Worm (Caenorhabditis elegans): ENCODE data around the gene str-115.

The str-115 gene

ce11 chrV:11312904-11313303 lies 44.0 kb downstream of the str-115 start:
- no peak for TF ChIP-seq egl-43 (GFP tag; IDR thresholded peaks at IDR 0.05)
- peak; percentile 77 for TF ChIP-seq aha-1 (tag)
- TF ChIP-seq dpl-1 (GFP tag; optimal IDR thresholded peaks at IDR 0.05) = no peak
- no peak for TF ChIP-seq ceh-44 (GFP tag; IDR thresholded peaks at IDR 0.05)
- TF ChIP-seq unc-62 (GFP tag; optimal IDR thresholded peaks at IDR 0.05 in 1 of 2) = peak in 1 of 2 experiments; percentile 24
- TF ChIP-seq unc-62 (tag; optimal IDR thresholded peaks at IDR 0.05) = no peak

ce11 chrV:11314025-11314880 lies 45.4 kb downstream of the str-115 start:
- TF ChIP-seq daf-8 (GFP tag; IDR thresholded peaks at IDR 0.05) = 0 out of 2 replicates have a peak, but pooled peaks have one; percentile 59
- no peak for TF ChIP-seq unc-39 (tag; optimal IDR thresholded peaks at IDR 0.05)
- peak; percentile 97 for TF ChIP-seq hlh-11 (tag; optimal IDR thresholded peaks at IDR 0.05)
- TF ChIP-seq lim-7 (GFP tag; IDR thresholded peaks at IDR 0.05) = peak; percentile 100
- peak; percentile 8 for TF ChIP-seq zag-1 (tag; optimal IDR thresholded peaks at IDR 0.05)
- no peak for TF ChIP-seq nhr-237 (tag; optimal IDR thresholded peaks at IDR 0.05)
- TF ChIP-seq pqm-1 (tag; optimal IDR thresholded peaks at IDR 0.05) = peak; percentile 60
- TF ChIP-seq duxl-1 (tag; optimal IDR thresholded peaks at IDR 0.05; ENCODE audit: poor library complexity) = peak; percentile 91
- TF ChIP-seq vab-7 (GFP tag; IDR thresholded peaks at IDR 0.05) = peak; percentile 98
- TF ChIP-seq nhr-76 (tag; optimal IDR thresholded peaks at IDR 0.05) = no peak
- TF ChIP-seq hmg-1.1 (GFP tag; IDR thresholded peaks at IDR 0.05) = peak; percentile 93
- no peak for TF ChIP-seq snpc-4 (tag; optimal IDR thresholded peaks at IDR 0.05)
- TF ChIP-seq ztf-7 (tag; optimal IDR thresholded peaks at IDR 0.05) = peak; percentile 87
- TF ChIP-seq dve-1 (tag; optimal IDR thresholded peaks at IDR 0.05; ENCODE audit: insufficient read depth) = peak; percentile 93
- peak; percentile 74 for TF ChIP-seq zfp-2 (tag; optimal IDR thresholded peaks at IDR 0.05)
- peak; percentile 68 for TF ChIP-seq F37D6.2 (tag; optimal IDR thresholded peaks at IDR 0.05)
- TF ChIP-seq F44E2.7 (GFP tag; IDR thresholded peaks at IDR 0.05) = peak; percentile 99
- TF ChIP-seq mxl-3 (GFP tag; optimal IDR thresholded peaks at IDR 0.05) = peak; percentile 95
- TF ChIP-seq egl-43 (GFP tag; IDR thresholded peaks at IDR 0.05) = peak; percentile 100
- peak; percentile 92 for TF ChIP-seq lin-29 (GFP tag; IDR thresholded peaks at IDR 0.05)
- peak; percentile 98 for TF ChIP-seq hlh-30 (tag; optimal IDR thresholded peaks at IDR 0.05; ENCODE audit: insufficient read depth)
- TF ChIP-seq zip-2 (tag; optimal IDR thresholded peaks at IDR 0.05) = no peak
- TF ChIP-seq spr-3 (GFP tag; optimal IDR thresholded peaks at IDR 0.05) = peak; percentile 95
- peak; percentile 93 for TF ChIP-seq mes-2 (tag; optimal IDR thresholded peaks at IDR 0.05; ENCODE audit: poor library complexity, severe bottlenecking)
- peak; percentile 86 for TF ChIP-seq jun-1 (tag; optimal IDR thresholded peaks at IDR 0.05)
- TF ChIP-seq egl-27 (tag; optimal IDR thresholded peaks at IDR 0.05) = no peak
- TF ChIP-seq madf-5 (GFP tag; IDR thresholded peaks at IDR 0.05) = peak; percentile 97 to 99
- peak; percentile 87 for TF ChIP-seq lin-13 (GFP tag; optimal IDR thresholded peaks at IDR 0.05)
- TF ChIP-seq fos-1 (tag; optimal IDR thresholded peaks at IDR 0.05) = no peak
- TF ChIP-seq Y5F2A.4 (GFP tag; optimal IDR thresholded peaks at IDR 0.05) = peak; percentile 97
- peak; percentile 99 for TF ChIP-seq nhr-41 (GFP tag; IDR thresholded peaks at IDR 0.05)
- TF ChIP-seq D1046.2 (GFP tag; IDR thresholded peaks at IDR 0.05) = peak; percentile 97
- peak; percentile 95 for TF ChIP-seq nhr-42 (GFP tag; IDR thresholded peaks at IDR 0.05)
- TF ChIP-seq ceh-82 (tag; optimal IDR thresholded peaks at IDR 0.05) = no peak
- peak; percentile 84 for TF ChIP-seq nhr-6 (tag; optimal IDR thresholded peaks at IDR 0.05)
- TF ChIP-seq spr-1 (tag; optimal IDR thresholded peaks at IDR 0.05) = peak; percentile 88
- no peak for TF ChIP-seq daf-12 (tag; optimal IDR thresholded peaks at IDR 0.05)
- TF ChIP-seq zfp-3 (GFP tag; conservative IDR thresholded peaks at IDR 0.05) = peak; percentile 92
- peak; percentile 99 for TF ChIP-seq tra-1 (GFP tag; IDR thresholded peaks at IDR 0.05)
- peak; percentile 87 for TF ChIP-seq cey-2 (tag; optimal IDR thresholded peaks at IDR 0.05; ENCODE audit: borderline replicate concordance, insufficient read depth)
- TF ChIP-seq lsy-2 (tag; optimal IDR thresholded peaks at IDR 0.05) = peak; percentile 39 to 78
- peak; percentile 90 for TF ChIP-seq rbr-2 (tag; optimal IDR thresholded peaks at IDR 0.05)
- peak; percentile 89 for TF ChIP-seq dmd-6 (GFP tag; IDR thresholded peaks at IDR 0.05)

Data from whole organism, L4 larva.